Worm (Caenorhabditis elegans): Measurements from ENCODE around the gene C50E10.2.

Gene C50E10.2

DNA sequence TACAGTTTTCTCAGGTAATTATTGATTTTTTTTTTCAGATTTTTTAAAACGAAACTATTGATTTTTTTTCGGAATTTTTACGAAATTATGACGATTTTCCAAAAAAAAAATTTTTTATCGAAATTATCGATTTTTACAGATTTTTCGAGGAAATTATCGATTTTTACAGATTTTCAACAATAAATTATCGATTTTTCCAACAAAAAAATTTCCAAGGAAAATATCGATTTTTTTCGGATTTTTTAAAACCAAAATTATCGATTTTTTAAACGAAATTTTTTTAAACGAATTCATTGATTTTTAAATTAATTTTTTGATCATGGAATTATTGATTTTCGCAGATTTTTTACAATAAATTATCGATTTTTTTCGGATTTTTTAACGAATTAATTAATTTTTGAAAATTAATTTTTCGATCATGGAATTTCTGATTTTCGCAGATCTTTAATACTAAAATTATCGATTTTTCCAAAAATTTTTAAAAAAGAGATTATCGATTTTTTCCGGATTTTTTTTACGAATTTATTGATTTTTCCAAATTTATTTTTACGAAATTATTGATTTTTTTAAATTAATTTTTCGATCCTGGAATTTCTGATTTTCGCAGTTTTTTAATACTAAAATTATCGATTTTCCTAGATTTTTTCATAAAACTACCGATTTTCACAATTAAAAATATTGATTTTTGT, 53.8 kb downstream of the C50E10.2 start:
- TF ChIP-seq klf-2 (GFP tag; conservative IDR thresholded peaks at IDR 0.05), result no peak
- peak; percentile 79; the same call in 1 of the 2 replicates for TF ChIP-seq T22C8.4 (GFP tag; IDR thresholded peaks at IDR 0.05)
- no peak for TF ChIP-seq ztf-23 (GFP tag; IDR thresholded peaks at IDR 0.05)

Measured in whole organism, midembryonic.